Fruit fly (Drosophila melanogaster) whole organism: ENCODE results near the gene Osi11.

Experiments
- CG8478 ChIP-seq: fragments of >200 bp; optimal IDR thresholded peaks from 2 replicates; lab custom pipeline; 2018; ENCODE audit warnings: inconsistent platforms
- Dll ChIP-seq: fragments of >200 bp; optimal IDR thresholded peaks from 2 replicates; lab custom pipeline; 2017
- EcR ChIP-seq, 2 experiments: fragments of >200 bp; optimal IDR thresholded peaks; 2 replicates each; lab custom pipeline; 2017; ENCODE audit warnings: missing biosample characterization in 2 of 2, missing genetic modification characterization in 2 of 2, missing genetic modification reagents in 2 of 2
- pan ChIP-seq: fragments of >200 bp; optimal IDR thresholded peaks from 2 replicates; lab custom pipeline; 2017
- psq ChIP-seq: fragments of >200 bp; optimal IDR thresholded peaks from 2 replicates; lab custom pipeline; 2017
- usp ChIP-seq: fragments of >200 bp; optimal IDR thresholded peaks from 2 replicates; lab custom pipeline; 2017; ENCODE audit warnings: missing biosample characterization, missing genetic modification characterization, mixed read lengths

Gene Osi11

DNA sequence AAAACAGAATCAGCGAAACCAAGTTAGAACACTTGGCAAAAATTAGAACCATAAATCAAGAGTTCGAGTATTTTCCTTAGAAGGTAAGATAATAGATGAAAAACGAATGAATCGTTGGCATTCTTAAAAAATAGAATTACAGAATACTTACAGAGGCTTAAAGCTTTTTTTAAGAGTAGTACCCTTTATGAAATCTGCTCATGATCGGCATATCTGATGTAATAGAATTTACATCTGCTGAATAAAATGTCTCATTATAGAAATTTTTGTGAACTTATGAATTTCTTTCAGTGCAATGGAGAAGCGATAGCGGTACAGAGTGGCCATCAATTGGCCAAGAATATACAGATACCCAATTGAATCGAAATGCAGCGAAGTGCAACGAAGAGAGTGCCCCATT lies 22.9 kb upstream of the Osi11 start, which contains the start of gene Osi13:
Gene Osi13, plus strand, starts transcription at position 301 of the 400 bp plus-strand sequence.
- TF ChIP-seq Dll (no peak), pan (lab: Kevin White, UChicago) (no peak), EcR (GFP tag; optimal IDR thresholded peaks at IDR 0.05; lab: Kevin White, UChicago) (no peak), psq (lab: Kevin White, UChicago) (no peak)

DNA sequence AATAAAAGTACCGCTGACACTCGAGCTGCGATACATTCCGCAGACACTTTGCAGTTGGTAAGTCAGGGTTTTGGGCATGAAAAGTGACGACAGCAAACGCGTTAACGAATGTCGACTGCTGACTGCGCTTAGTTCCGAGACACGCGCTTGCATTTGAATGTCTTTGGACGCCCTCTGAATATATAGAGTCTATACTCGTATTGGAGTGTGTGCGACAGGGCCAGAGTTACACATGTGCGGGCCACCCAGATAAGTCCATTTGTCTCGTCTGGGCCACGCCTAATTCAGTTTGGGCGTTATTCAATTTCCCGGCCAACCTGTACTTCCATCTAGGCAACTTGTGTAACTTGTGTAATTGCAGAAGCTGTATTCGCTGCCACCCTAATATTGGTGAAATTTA lies 21.7 kb upstream of the Osi11 start:
- TF ChIP-seq Dll (no peak), EcR (GFP tag; optimal IDR thresholded peaks at IDR 0.05; lab: Kevin White, UChicago) (no peak), psq (lab: Kevin White, UChicago) (no peak), pan (lab: Kevin White, UChicago) (no peak), CG8478 (lab: Kevin White, UChicago) (no peak), usp (no peak)

DNA sequence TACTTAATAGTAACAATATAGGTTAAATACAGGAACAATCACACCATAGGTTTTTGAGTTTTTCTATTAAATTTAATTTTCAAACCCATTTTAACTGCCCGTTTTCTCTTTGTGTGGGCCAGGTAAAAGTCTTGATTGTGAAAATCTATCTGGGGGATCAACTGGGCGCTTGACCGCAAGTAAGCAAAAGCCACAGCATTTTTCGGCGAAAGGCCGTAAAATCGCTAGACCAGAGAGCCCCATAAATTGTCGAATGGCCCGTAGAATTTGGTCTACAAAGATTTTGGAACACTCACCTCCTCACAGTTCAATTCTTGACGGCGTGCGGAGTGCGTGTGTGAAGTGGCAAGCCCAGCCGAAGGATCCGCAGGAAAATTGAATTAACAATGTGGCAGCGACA lies 18.9 kb upstream of the Osi11 start, which contains the start of gene CG15594:
Gene CG15594, plus strand, starts transcription at position 301 of the 400 bp plus-strand sequence.
- TF ChIP-seq Dll (no peak), EcR (GFP tag; optimal IDR thresholded peaks at IDR 0.05; lab: Kevin White, UChicago) (no peak), usp (no peak), pan (lab: Kevin White, UChicago) (no peak), psq (lab: Kevin White, UChicago) (no peak), CG8478 (lab: Kevin White, UChicago) (no peak)

DNA sequence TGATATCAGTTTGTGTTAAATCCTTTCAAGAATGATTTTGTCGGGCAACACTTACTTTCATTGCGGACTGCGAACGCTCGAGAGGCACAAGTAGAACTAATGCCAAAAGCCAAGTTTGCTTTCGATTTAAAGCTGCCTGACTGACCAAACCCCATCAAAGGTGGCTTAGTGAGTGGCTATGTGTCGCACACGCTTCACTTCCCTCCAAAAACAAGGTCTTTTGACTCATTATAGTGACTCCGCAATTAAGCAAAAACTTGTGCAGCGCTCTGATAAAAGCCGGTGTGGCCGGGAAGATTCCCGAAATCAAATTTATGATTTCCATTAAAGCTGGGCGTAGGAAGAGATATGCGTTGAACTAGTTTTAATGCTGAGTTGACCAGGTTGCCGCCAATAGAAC lies 16.5 kb upstream of the Osi11 start, which contains the start of gene CG15597:
Gene CG15597, minus strand, starts transcription at position 101 of the 400 bp plus-strand sequence.
- TF ChIP-seq pan (lab: Kevin White, UChicago), result no peak
- TF ChIP-seq psq (lab: Kevin White, UChicago), result no peak
- TF ChIP-seq usp, result no peak
- no peak for TF ChIP-seq Dll
- no peak for TF ChIP-seq CG8478 (lab: Kevin White, UChicago)

DNA sequence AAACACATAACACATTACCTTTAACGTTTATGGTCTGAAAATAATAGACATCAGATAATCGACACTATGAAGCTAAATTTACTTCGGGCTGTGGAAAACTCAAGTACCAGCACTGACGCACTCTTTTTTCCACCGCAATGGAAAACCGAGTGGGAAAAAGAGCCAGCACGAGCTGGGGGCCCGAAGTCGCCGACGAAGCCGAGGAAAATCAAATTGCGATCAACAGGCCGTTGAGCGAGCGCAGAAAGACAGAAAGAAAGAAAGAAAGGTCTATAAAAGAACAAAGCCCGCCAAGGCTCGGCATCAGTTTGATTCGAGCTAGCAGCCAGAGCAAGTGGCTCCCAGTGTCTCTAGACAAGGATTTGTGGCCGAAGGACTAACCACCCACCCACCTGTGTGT lies 9.7 kb upstream of the Osi11 start, which contains the start of gene Osi12:
Gene Osi12, plus strand, starts transcription at position 301 of the 400 bp plus-strand sequence.
- TF ChIP-seq Dll (no peak), CG8478 (lab: Kevin White, UChicago) (no peak), pan (lab: Kevin White, UChicago) (no peak), psq (lab: Kevin White, UChicago) (no peak), usp (no peak), EcR (GFP tag; optimal IDR thresholded peaks at IDR 0.05; lab: Kevin White, UChicago) (no peak)

DNA sequence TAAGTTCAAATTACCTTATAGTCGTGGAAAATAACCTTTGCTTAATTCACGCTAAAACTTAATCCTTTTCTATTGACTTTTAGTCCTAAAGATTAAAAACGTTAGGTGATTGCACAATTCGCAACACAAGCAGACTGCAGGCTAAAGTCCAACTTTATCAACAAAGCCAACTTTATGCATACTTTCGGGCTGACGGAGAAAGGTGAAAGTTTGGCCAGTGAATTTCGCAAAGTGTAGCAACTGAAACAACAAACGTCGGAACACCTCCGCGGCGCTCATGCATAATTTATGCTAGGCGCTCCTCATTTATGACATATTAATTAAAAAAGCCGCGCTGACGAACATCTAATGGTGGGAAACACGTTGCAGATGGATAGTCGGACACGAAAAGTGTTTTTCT lies 1.4 kb upstream of the Osi11 start:
- no peak for TF ChIP-seq pan (lab: Kevin White, UChicago)
- TF ChIP-seq EcR (GFP tag; optimal IDR thresholded peaks at IDR 0.05; lab: Kevin White, UChicago), result no peak
- no peak for TF ChIP-seq usp
- TF ChIP-seq CG8478 (lab: Kevin White, UChicago), result no peak
- no peak for TF ChIP-seq Dll
- TF ChIP-seq psq (lab: Kevin White, UChicago), result no peak

DNA sequence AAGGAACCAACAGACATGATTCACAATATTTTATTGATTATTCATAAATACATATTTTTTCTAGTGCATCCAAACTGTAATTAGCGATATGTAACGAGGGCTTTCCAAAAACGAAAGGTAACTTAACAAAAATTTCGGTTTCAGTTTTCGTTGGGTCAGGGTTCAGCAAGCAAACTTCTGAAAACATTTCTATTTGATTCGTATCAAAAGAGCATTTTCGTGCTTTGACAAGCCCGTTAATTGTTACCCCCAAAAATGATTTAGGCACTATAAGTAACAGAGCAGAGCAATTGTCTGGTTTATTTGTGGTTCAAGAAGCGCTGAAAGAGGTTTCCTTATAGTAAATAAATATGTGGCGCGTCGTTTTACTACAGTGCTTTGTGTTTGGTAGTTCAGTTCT lies 2.7 kb downstream of the Osi11 start, which contains the start of gene Osi10b:
Gene Osi10b, plus strand, starts transcription at position 301 of the 400 bp plus-strand sequence.
- TF ChIP-seq psq (lab: Kevin White, UChicago) (no peak), EcR (GFP tag; optimal IDR thresholded peaks at IDR 0.05; lab: Kevin White, UChicago) (no peak), pan (lab: Kevin White, UChicago) (no peak), CG8478 (lab: Kevin White, UChicago) (no peak), usp (no peak), Dll (no peak)

DNA sequence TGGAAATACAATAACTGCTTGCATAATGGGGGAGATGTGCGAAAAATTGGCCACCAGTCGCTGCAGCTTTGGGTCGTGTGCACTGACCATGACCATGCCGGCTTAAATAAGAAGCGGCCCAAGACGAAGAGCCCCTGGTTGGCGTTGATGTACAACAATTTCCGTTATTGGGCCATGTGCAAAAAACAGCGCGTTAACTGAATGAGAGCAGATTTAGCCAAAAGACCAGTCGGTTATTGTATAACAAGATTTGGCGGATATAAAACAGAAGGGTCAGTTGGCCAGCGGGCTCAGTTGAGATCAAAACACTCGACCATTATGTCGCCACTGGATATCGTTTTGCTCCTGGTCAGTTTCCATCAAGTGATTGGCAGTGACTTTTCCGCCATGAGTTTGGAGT lies 4.9 kb downstream of the Osi11 start, which contains the start of gene Osi10a:
Gene Osi10a, plus strand, starts transcription at position 301 of the 400 bp plus-strand sequence.
- TF ChIP-seq Dll (no peak), psq (lab: Kevin White, UChicago) (no peak), EcR (GFP tag; optimal IDR thresholded peaks at IDR 0.05; lab: Kevin White, UChicago) (no peak), pan (lab: Kevin White, UChicago) (no peak), usp (no peak), CG8478 (lab: Kevin White, UChicago) (no peak)

DNA sequence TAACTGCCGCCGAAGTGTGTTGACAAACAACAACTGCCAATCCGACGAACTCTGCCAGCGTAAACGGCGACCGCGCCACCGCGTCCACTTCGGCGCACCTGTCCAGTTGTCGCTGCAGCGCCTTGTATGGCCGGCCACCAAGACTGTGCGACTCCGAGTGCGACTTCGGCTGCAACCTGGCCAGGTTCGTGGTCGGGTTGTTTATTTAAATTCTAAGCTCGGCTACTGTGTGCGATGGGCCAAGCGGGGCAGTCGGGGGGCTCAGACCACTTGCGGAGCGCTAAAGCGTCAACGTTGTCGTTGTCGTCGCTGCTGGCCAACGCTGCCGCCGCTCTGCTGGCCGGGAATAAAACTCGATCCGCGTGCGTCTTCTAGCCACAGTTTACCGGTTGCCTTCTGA lies 8.7 kb downstream of the Osi11 start, which contains the start of gene Osi9:
Gene Osi9, plus strand, starts transcription at position 375 of the 400 bp plus-strand sequence.
- no peak for TF ChIP-seq Dll
- no peak for TF ChIP-seq pan (lab: Kevin White, UChicago)
- no peak for TF ChIP-seq CG8478 (lab: Kevin White, UChicago)
- TF ChIP-seq psq (lab: Kevin White, UChicago), result no peak
- TF ChIP-seq usp, result no peak
- no peak for TF ChIP-seq EcR (GFP tag; optimal IDR thresholded peaks at IDR 0.05; lab: Kevin White, UChicago)

DNA sequence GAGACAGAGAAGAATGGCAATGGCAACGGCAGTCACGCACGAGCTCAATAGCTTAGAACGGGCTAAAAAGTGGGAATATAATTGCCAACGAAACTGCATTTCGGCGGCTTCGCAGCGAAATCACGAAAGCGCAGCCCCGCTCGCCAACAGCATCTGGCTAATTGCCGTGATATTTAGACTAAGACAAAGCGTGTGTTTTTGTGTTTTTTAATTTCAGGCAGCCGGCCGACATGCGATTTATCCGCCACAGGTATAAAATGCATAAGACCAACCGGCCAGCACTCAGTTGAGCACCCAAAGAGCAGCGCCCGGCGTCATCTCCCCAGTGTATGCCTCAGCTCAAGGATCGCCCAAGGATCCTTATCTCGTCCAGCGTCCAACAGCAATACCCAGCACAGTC lies 13.7 kb downstream of the Osi11 start, which contains the start of gene Osi8:
Gene Osi8, plus strand, starts transcription at position 301 of the 400 bp plus-strand sequence.
- TF ChIP-seq EcR (GFP tag; optimal IDR thresholded peaks at IDR 0.05; lab: Kevin White, UChicago), result no peak
- no peak for TF ChIP-seq psq (lab: Kevin White, UChicago)
- no peak for TF ChIP-seq CG8478 (lab: Kevin White, UChicago)
- no peak for TF ChIP-seq pan (lab: Kevin White, UChicago)
- TF ChIP-seq Dll, result no peak
- no peak for TF ChIP-seq usp

DNA sequence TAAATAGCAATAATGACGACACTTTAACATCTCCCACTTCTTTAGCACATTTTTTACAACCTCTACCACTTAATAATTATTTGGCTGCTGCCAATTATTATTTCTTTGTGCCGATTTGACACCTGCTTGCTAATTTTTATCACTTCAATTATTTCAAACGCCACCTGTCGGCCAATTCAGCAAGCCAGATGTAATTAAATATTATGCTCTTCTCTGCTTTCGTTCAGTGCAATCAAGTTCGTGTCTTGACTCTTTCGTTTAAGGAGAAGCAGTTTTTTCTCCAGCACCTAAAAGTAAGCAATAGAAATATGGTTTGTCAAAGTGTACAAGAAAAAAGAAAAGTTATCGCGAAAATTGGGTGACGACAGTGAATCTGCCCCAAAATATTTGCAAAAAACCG lies 14.1 kb downstream of the Osi11 start:
- TF ChIP-seq CG8478 (lab: Kevin White, UChicago) (no peak), psq (lab: Kevin White, UChicago) (no peak), pan (lab: Kevin White, UChicago) (no peak), EcR (GFP tag; optimal IDR thresholded peaks at IDR 0.05; lab: Kevin White, UChicago) (no peak), usp (no peak), Dll (no peak)

DNA sequence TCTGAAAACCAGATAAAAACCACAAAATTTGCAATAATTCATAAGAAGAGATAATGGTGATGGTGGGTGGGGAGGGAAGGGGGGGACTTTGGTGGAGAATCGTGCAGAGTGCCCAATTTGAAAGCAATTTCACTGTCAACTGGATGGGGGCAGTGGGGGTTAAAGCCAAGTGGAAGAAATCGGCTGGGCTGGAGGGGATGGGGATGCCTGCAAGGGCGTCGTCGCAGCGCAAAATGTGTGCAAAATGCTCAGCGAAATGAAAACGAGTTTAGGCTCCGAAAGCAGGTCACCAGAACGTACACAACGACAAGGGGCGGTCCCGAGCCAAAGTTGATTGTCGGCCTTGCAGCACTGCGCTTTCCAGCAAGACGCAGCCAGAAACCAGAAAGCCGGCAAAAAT lies 15.7 kb downstream of the Osi11 start:
- TF ChIP-seq pan (lab: Kevin White, UChicago), result no peak
- no peak for TF ChIP-seq psq (lab: Kevin White, UChicago)
- TF ChIP-seq Dll, result peak; percentile 64

DNA sequence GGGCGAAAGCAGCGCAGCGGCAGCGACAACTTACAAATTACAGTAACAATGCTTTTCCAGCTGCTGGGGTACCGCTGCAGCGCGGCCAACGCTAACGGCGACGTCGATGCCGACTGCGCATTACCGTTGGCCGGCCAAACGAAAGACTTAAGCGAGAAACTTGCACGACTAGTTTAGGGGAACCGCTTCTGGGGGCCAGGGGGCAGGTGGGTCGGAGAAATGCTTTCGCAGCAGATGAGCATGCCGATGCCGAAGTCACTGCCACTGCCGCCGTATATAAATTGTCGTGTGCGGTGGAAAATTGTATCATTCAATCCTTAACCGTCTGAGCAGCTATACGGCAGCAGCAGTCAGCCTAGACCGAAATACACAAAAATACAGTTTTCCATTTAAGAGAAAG lies 19.9 kb downstream of the Osi11 start, which contains the start of gene Osi7:
Gene Osi7, plus strand, starts transcription at position 301 of the 400 bp plus-strand sequence.
- TF ChIP-seq usp (no peak), Dll (no peak), psq (lab: Kevin White, UChicago) (no peak), pan (lab: Kevin White, UChicago) (no peak), EcR (GFP tag; optimal IDR thresholded peaks at IDR 0.05; lab: Kevin White, UChicago) (no peak), CG8478 (lab: Kevin White, UChicago) (no peak)
